Fruit fly (Drosophila melanogaster) whole organism, embryonic: Measurements from ENCODE around the gene Gk2.

ENCODE experiments used
- Bteb2 ChIP-seq: fragments of 200-800 bp; sonication (Bioruptor generic); optimal IDR thresholded peaks from 2 replicates; lab custom pipeline; 2016; ENCODE audit warnings: missing biosample characterization, missing genetic modification characterization
- C15 ChIP-seq: fragments of 200-800 bp; sonication (Bioruptor generic); IDR thresholded peaks from 3 replicates; pipeline ENCODE4 v1.3.6; 2022; ENCODE audit warnings: missing biosample characterization, missing genetic modification characterization
- CG10274 ChIP-seq: fragments of 200-800 bp; sonication (Bioruptor generic); optimal IDR thresholded peaks from 3 replicates; lab custom pipeline; 2017; ENCODE audit warnings: missing biosample characterization, mild to moderate bottlenecking, missing genetic modification characterization
- CG10431 ChIP-seq: fragments of 200-800 bp; sonication (Bioruptor generic); optimal IDR thresholded peaks from 3 replicates; lab custom pipeline; 2018; ENCODE audit warnings: missing biosample characterization, mild to moderate bottlenecking, missing genetic modification characterization
- CG11247 ChIP-seq: fragments of 200-800 bp; sonication (Bioruptor generic); IDR thresholded peaks from 2 replicates; pipeline ENCODE4 v1.3.6; 2022; ENCODE audit warnings: missing biosample characterization, missing genetic modification characterization
- CG11696 ChIP-seq: fragments of 200-800 bp; sonication (Bioruptor generic); IDR thresholded peaks from 2 replicates; pipeline ENCODE4 v1.3.6; 2022; ENCODE audit warnings: missing biosample characterization, missing genetic modification characterization
- CG12236 ChIP-seq: fragments of 200-800 bp; sonication (Bioruptor generic); optimal IDR thresholded peaks from 2 replicates; lab custom pipeline; 2016; ENCODE audit warnings: missing biosample characterization, missing genetic modification characterization
- CG12299 ChIP-seq: fragments of 200-800 bp; sonication (Bioruptor generic); optimal IDR thresholded peaks from 2 replicates; lab custom pipeline; 2018; ENCODE audit warnings: missing biosample characterization, mild to moderate bottlenecking, missing genetic modification characterization
- CG12391 ChIP-seq: fragments of 200-800 bp; sonication (Bioruptor generic); optimal IDR thresholded peaks from 3 replicates; lab custom pipeline; 2018; ENCODE audit warnings: missing biosample characterization, mild to moderate bottlenecking, missing genetic modification characterization, moderate library complexity
- CG13775 ChIP-seq: fragments of 200-800 bp; sonication (Bioruptor generic); optimal IDR thresholded peaks from 3 replicates; lab custom pipeline; 2017; ENCODE audit warnings: missing biosample characterization, mild to moderate bottlenecking, missing genetic modification characterization
- CG14014 ChIP-seq: fragments of 200-800 bp; sonication (Bioruptor generic); IDR thresholded peaks from 2 replicates; pipeline ENCODE4 v1.3.6; 2022; ENCODE audit warnings: missing biosample characterization, missing genetic modification characterization
- CG17912 ChIP-seq: fragments of 200-800 bp; sonication (Bioruptor generic); optimal IDR thresholded peaks from 2 replicates; lab custom pipeline; 2018; ENCODE audit warnings: missing biosample characterization, mild to moderate bottlenecking, missing genetic modification characterization
- CG18764 ChIP-seq: fragments of 200-800 bp; sonication (Bioruptor generic); optimal IDR thresholded peaks from 3 replicates; lab custom pipeline; 2016; ENCODE audit warnings: missing biosample characterization, missing genetic modification characterization
- CG2120 ChIP-seq: fragments of 200-800 bp; sonication (Bioruptor generic); optimal IDR thresholded peaks from 3 replicates; lab custom pipeline; 2016; ENCODE audit warnings: missing biosample characterization, missing genetic modification characterization
- CG2199 ChIP-seq: fragments of 200-800 bp; sonication (Bioruptor generic); IDR thresholded peaks from 3 replicates; pipeline ENCODE4 v1.3.6; 2022; ENCODE audit warnings: missing biosample characterization, missing genetic modification characterization
- CG34224 ChIP-seq: fragments of 200-800 bp; sonication (Bioruptor generic); IDR thresholded peaks from 3 replicates; pipeline ENCODE4 v1.3.6; 2022; ENCODE audit warnings: missing biosample characterization, missing genetic modification characterization; ENCODE audit not compliant: partially characterized antibody
- CG4404 ChIP-seq: fragments of 200-800 bp; sonication (Bioruptor generic); IDR thresholded peaks from 2 replicates; pipeline ENCODE4 v1.3.6; 2022; ENCODE audit warnings: missing biosample characterization, missing genetic modification characterization
- CG4707 ChIP-seq: fragments of 200-800 bp; sonication (Bioruptor generic); optimal IDR thresholded peaks from 2 replicates; lab custom pipeline; 2018; ENCODE audit warnings: missing biosample characterization, mild to moderate bottlenecking, missing genetic modification characterization, moderate library complexity
- CG7987 ChIP-seq: fragments of 200-800 bp; sonication (Bioruptor generic); optimal IDR thresholded peaks from 2 replicates; lab custom pipeline; 2018; ENCODE audit warnings: missing biosample characterization, mild to moderate bottlenecking, missing genetic modification characterization, moderate library complexity
- CG8924 ChIP-seq: fragments of 200-800 bp; optimal IDR thresholded peaks from 3 replicates; lab custom pipeline; 2019; ENCODE audit warnings: missing biosample characterization, mild to moderate bottlenecking, missing genetic modification characterization, moderate library complexity
- CG9215 ChIP-seq: fragments of 200-800 bp; sonication (Bioruptor generic); IDR thresholded peaks from 2 replicates; pipeline ENCODE4 v1.3.6; 2022; ENCODE audit warnings: missing biosample characterization, missing genetic modification characterization
- CG9609 ChIP-seq: fragments of 200-800 bp; sonication (Bioruptor generic); optimal IDR thresholded peaks from 3 replicates; lab custom pipeline; 2016; ENCODE audit warnings: missing biosample characterization, missing genetic modification characterization
- Fer3 ChIP-seq: fragments of 200-800 bp; sonication (Bioruptor generic); optimal IDR thresholded peaks from 2 replicates; lab custom pipeline; 2018; ENCODE audit warnings: missing biosample characterization, mild to moderate bottlenecking, missing genetic modification characterization, moderate library complexity
- H2.0 ChIP-seq: fragments of 200-800 bp; sonication (Bioruptor generic); IDR thresholded peaks from 2 replicates; pipeline ENCODE4 v1.3.6; 2022; ENCODE audit warnings: missing biosample characterization, missing genetic modification characterization
- Hand ChIP-seq: fragments of 200-800 bp; sonication (Bioruptor generic); optimal IDR thresholded peaks from 2 replicates; lab custom pipeline; 2017; ENCODE audit warnings: mild to moderate bottlenecking, missing biosample characterization, missing genetic modification reagents, missing genetic modification characterization
- HmgZ ChIP-seq: fragments of 200-800 bp; sonication (Bioruptor generic); optimal IDR thresholded peaks from 2 replicates; lab custom pipeline; 2018; ENCODE audit warnings: missing biosample characterization, mild to moderate bottlenecking, missing genetic modification characterization
- Lhr ChIP-seq: fragments of 200-800 bp; sonication (Bioruptor generic); optimal IDR thresholded peaks from 3 replicates; lab custom pipeline; 2017; ENCODE audit warnings: mild to moderate bottlenecking, missing biosample characterization, missing genetic modification reagents, missing genetic modification characterization
- MTF-1 ChIP-seq: fragments of 200-800 bp; sonication (Bioruptor generic); optimal IDR thresholded peaks from 2 replicates; lab custom pipeline; 2018; ENCODE audit warnings: missing biosample characterization, mild to moderate bottlenecking, missing genetic modification characterization, borderline replicate concordance
- Pdp1 ChIP-seq, 2 experiments: fragments of 200-800 bp; sonication (Bioruptor generic); optimal IDR thresholded peaks; 3 replicates each; lab custom pipeline; 2016; ENCODE audit warnings: missing biosample characterization in 2 of 2, missing genetic modification characterization in 2 of 2, mild to moderate bottlenecking in 1 of 2, moderate library complexity in 1 of 2
- Xbp1 ChIP-seq: fragments of 200-800 bp; sonication (Bioruptor generic); optimal IDR thresholded peaks from 3 replicates; lab custom pipeline; 2016; ENCODE audit warnings: missing biosample characterization, mild to moderate bottlenecking, missing genetic modification characterization
- amos ChIP-seq: fragments of 200-800 bp; sonication (Bioruptor generic); IDR thresholded peaks from 2 replicates; pipeline ENCODE4 v1.3.6; 2022; ENCODE audit warnings: missing biosample characterization, missing genetic modification characterization; ENCODE audit not compliant: partially characterized antibody
- chif ChIP-seq, 2 experiments: fragments of 200-800 bp; sonication (Bioruptor generic); optimal IDR thresholded peaks; 3 replicates each; lab custom pipeline; 2016; ENCODE audit warnings: missing biosample characterization in 2 of 2, missing genetic modification characterization in 2 of 2
- crol ChIP-seq: fragments of 200-800 bp; sonication (Bioruptor generic); IDR thresholded peaks from 2 replicates; pipeline ENCODE4 v1.3.6; 2022; ENCODE audit warnings: missing biosample characterization, missing genetic modification characterization
- da ChIP-seq: fragments of 200-800 bp; sonication (Bioruptor generic); optimal IDR thresholded peaks from 2 replicates; lab custom pipeline; 2016; ENCODE audit warnings: missing biosample characterization, missing genetic modification characterization
- dimm ChIP-seq: fragments of 200-800 bp; sonication (Bioruptor generic); IDR thresholded peaks from 2 replicates; pipeline ENCODE4 v1.3.6; 2022; ENCODE audit warnings: missing biosample characterization, missing genetic modification characterization
- dmrt99B ChIP-seq: fragments of 200-800 bp; sonication (Bioruptor generic); optimal IDR thresholded peaks from 2 replicates; lab custom pipeline; 2018; ENCODE audit warnings: missing biosample characterization, mild to moderate bottlenecking, missing genetic modification characterization, moderate library complexity
- ewg ChIP-seq: fragments of 200-800 bp; sonication (Bioruptor generic); optimal IDR thresholded peaks from 3 replicates; lab custom pipeline; 2017; ENCODE audit warnings: mild to moderate bottlenecking, missing biosample characterization, missing genetic modification reagents, missing genetic modification characterization
- exex ChIP-seq: fragments of 200-800 bp; sonication (Bioruptor generic); optimal IDR thresholded peaks from 4 replicates; lab custom pipeline; 2018; ENCODE audit warnings: missing biosample characterization, mild to moderate bottlenecking, missing genetic modification characterization, moderate library complexity
- eyg ChIP-seq: fragments of 200-800 bp; sonication (Bioruptor generic); optimal IDR thresholded peaks from 3 replicates; lab custom pipeline; 2016; ENCODE audit warnings: missing biosample characterization, missing genetic modification characterization
- insv ChIP-seq, 2 experiments: fragments of 200-800 bp; sonication (Bioruptor generic); optimal IDR thresholded peaks; 3 replicates each; lab custom pipeline; 2016 to 2018; ENCODE audit warnings: missing biosample characterization in 2 of 2, missing genetic modification characterization in 2 of 2
- lola ChIP-seq, 3 experiments: fragments of >200 bp in 2 of 3; fragments of 200-800 bp in 1 of 3; sonication (Bioruptor generic) in 1 of 3; optimal IDR thresholded peaks; 2 replicates each; lab custom pipeline; 2017 to 2019; ENCODE audit warnings: missing biosample characterization in 3 of 3, missing genetic modification characterization in 3 of 3, mild to moderate bottlenecking in 1 of 3, moderate library complexity in 1 of 3
- mam ChIP-seq: fragments of 200-800 bp; sonication (Bioruptor generic); optimal IDR thresholded peaks from 3 replicates; lab custom pipeline; 2016; ENCODE audit warnings: missing biosample characterization, missing genetic modification characterization
- nmo ChIP-seq: fragments of 200-800 bp; sonication (Bioruptor generic); optimal IDR thresholded peaks from 2 replicates; lab custom pipeline; 2018; ENCODE audit warnings: missing biosample characterization, mild to moderate bottlenecking, missing genetic modification characterization, moderate library complexity
- onecut ChIP-seq: fragments of 200-800 bp; sonication (Bioruptor generic); IDR thresholded peaks from 2 replicates; pipeline ENCODE4 v1.3.6; 2022; ENCODE audit warnings: missing biosample characterization, missing genetic modification characterization
- sima ChIP-seq: fragments of 200-800 bp; sonication (Bioruptor generic); optimal IDR thresholded peaks from 2 replicates; lab custom pipeline; 2016; ENCODE audit warnings: missing biosample characterization, missing genetic modification characterization
- ttk ChIP-seq: fragments of 200-800 bp; sonication (Bioruptor generic); IDR thresholded peaks from 2 replicates; pipeline ENCODE4 v2.1.2; 2022; ENCODE audit warnings: missing biosample characterization, missing genetic modification characterization
- unpg ChIP-seq: fragments of 200-800 bp; sonication (Bioruptor generic); optimal IDR thresholded peaks from 3 replicates; lab custom pipeline; 2018; ENCODE audit warnings: missing biosample characterization, mild to moderate bottlenecking, missing genetic modification characterization, moderate library complexity
- wdn ChIP-seq: fragments of 200-800 bp; sonication (Bioruptor generic); IDR thresholded peaks from 2 replicates; pipeline ENCODE4 v1.3.6; 2022; ENCODE audit warnings: missing biosample characterization, missing genetic modification characterization
- yki ChIP-seq: fragments of >200 bp; optimal IDR thresholded peaks from 3 replicates; lab custom pipeline; 2018

Gk2 gene

DNA sequence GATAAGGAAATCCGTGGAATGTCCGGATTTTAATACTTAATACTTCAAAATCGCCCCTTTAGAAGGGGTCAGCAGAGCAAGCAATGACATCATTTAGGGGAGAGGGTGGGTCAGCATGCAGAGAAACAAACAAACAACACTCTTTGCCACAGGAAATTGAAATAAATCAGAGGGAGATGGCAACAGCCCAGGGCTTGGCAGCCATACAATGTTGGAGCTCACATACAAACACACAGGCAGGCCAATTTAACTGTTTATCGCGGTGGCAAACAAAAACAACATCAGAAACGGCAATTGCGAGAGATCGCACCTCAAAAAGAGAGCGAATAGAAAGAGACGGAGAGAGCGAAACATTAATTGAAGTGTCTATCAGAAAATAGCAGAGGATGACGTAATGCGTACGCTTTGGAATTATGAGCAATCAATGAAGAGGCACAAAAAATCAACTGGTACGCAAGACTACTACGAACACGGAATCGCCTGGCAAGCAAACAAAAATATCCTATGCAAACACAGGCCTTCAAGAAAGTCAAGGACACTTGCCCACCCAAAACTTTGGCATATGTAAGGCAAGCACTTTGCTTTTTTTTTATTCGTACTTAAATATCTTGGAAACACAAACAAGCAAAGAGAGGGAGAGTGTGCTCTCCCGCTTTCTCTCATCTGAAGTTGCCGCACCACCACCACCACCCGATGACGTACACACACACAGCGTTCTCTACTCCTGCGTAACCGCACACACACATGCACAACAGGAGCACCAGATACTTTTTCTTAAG is 56.1 kb downstream of the Gk2 start (continued):
- TF ChIP-seq ewg (GFP tag; lab: Kevin White, UChicago) (no peak), mam (GFP tag; lab: Kevin White, UChicago) (no peak), unpg (GFP tag; lab: Kevin White, UChicago) (no peak), CG12236 (GFP tag; lab: Kevin White, UChicago) (no peak), sima (no peak), HmgZ (peak; percentile 56), CG7987 (peak; percentile 55), CG2120 (GFP tag; lab: Kevin White, UChicago) (no peak), Hand (GFP tag; lab: Kevin White, UChicago) (no peak), yki (lab: Kevin White, UChicago) (no peak), CG4707 (GFP tag; lab: Kevin White, UChicago) (no peak), ttk (GFP tag; lab: Robert Waterston, UW) (peak; percentile 18; the same call in 1 of the 2 replicates), onecut (GFP tag; lab: Robert Waterston, UW) (no peak; the same call in 1 of the 2 replicates), eyg (GFP tag; lab: Kevin White, UChicago) (no peak), da (GFP tag; lab: Kevin White, UChicago) (no peak), CG12299 (no peak), Bteb2 (no peak), Lhr (GFP tag; lab: Kevin White, UChicago) (no peak), CG9215 (no peak), lola (GFP tag; optimal IDR thresholded peaks at IDR 0.05; lab: Kevin White, UChicago) (no peak), CG34224 (GFP tag; lab: Robert Waterston, UW) (no peak; the same call in 2 of the 3 replicates), CG17912 (peak; percentile 82), chif (GFP tag; optimal IDR thresholded peaks at IDR 0.05; lab: Kevin White, UChicago) (no peak), Pdp1 (GFP tag; optimal IDR thresholded peaks at IDR 0.05; lab: Kevin White, UChicago) (peak in 1 of 2 experiments; percentile 99), CG11696 (GFP tag; lab: Robert Waterston, UW) (0 out of 2 replicates have a peak, but pooled peaks have one; percentile 16), dimm (no peak), H2.0 (GFP tag; lab: Robert Waterston, UW) (peak; percentile 18; the same call in 1 of the 2 replicates), nmo (GFP tag; lab: Kevin White, UChicago) (peak; percentile 17), CG2199 (GFP tag; lab: Robert Waterston, UW) (peak; percentile 41; the same call in 2 of the 3 replicates), insv (GFP tag; optimal IDR thresholded peaks at IDR 0.05; lab: Kevin White, UChicago) (peak in 1 of 2 experiments; percentile 23), CG12391 (tag; lab: Kevin White, UChicago) (no peak), Xbp1 (no peak), CG14014 (GFP tag; lab: Robert Waterston, UW) (peak; percentile 44; the same call in 1 of the 2 replicates), Fer3 (peak; percentile 7), CG13775 (GFP tag; lab: Kevin White, UChicago) (no peak), wdn (0 out of 2 replicates have a peak, but pooled peaks have one; percentile 44), CG11247 (GFP tag; lab: Robert Waterston, UW) (peak; percentile 34; the same call in 1 of the 2 replicates), crol (GFP tag; lab: Robert Waterston, UW) (peak; percentile 74), C15 (no peak), amos (GFP tag; lab: Robert Waterston, UW) (no peak; the same call in 1 of the 2 replicates), CG10431 (no peak), MTF-1 (GFP tag; lab: Kevin White, UChicago) (peak; percentile 44), CG4404 (GFP tag; lab: Robert Waterston, UW) (no peak), CG10274 (no peak), CG8924 (peak; percentile 36), exex (tag; lab: Kevin White, UChicago) (peak; percentile 92), CG9609 (GFP tag; lab: Kevin White, UChicago) (no peak), dmrt99B (tag; lab: Kevin White, UChicago) (no peak), CG18764 (no peak)
